Worm (Caenorhabditis elegans) whole organism, mixed stage, embryonic: ENCODE results near the gene C05E11.2.

Experiments used
- M03D4.4 ChIP-seq: sonication (generic microtip); optimal IDR thresholded peaks from 2 replicates; lab custom pipeline; 2017; ENCODE audit warnings: mild to moderate bottlenecking, missing genetic modification characterization, missing compliant biosample characterization
- bed-3 ChIP-seq: fragments of 200-800 bp; sonication (Bioruptor generic); optimal IDR thresholded peaks from 3 replicates; lab custom pipeline; 2018; ENCODE audit warnings: mild to moderate bottlenecking, missing genetic modification characterization, moderate library complexity, missing compliant biosample characterization
- blmp-1 ChIP-seq: fragments of 150-350 bp; optimal IDR thresholded peaks from 2 replicates; lab custom pipeline; 2014; ENCODE audit warnings: missing biosample characterization, missing genetic modification characterization
- ceh-39 ChIP-seq: fragments of 150-350 bp; optimal IDR thresholded peaks from 2 replicates; lab custom pipeline; 2014; ENCODE audit warnings: missing biosample characterization, missing genetic modification characterization
- ceh-43 ChIP-seq: fragments of 200-800 bp; sonication (Bioruptor generic); optimal IDR thresholded peaks from 2 replicates; lab custom pipeline; 2018; ENCODE audit warnings: mild to moderate bottlenecking, missing genetic modification characterization, moderate library complexity, missing compliant biosample characterization
- ces-1 ChIP-seq: fragments of 150-350 bp; optimal IDR thresholded peaks from 2 replicates; lab custom pipeline; 2014; ENCODE audit warnings: missing biosample characterization, missing genetic modification reagents, missing genetic modification characterization
- cnd-1 ChIP-seq: fragments of 200-800 bp; sonication (Bioruptor generic); optimal IDR thresholded peaks from 2 replicates; lab custom pipeline; 2018; ENCODE audit warnings: mild to moderate bottlenecking, missing genetic modification characterization, missing compliant biosample characterization
- drap-1 ChIP-seq: fragments of 200-800 bp; sonication (Bioruptor generic); optimal IDR thresholded peaks from 3 replicates; lab custom pipeline; 2018; ENCODE audit warnings: mild to moderate bottlenecking, missing genetic modification characterization, missing compliant biosample characterization
- elt-1 ChIP-seq: sonication (generic microtip); optimal IDR thresholded peaks from 2 replicates; lab custom pipeline; 2017; ENCODE audit warnings: missing genetic modification characterization, mild to moderate bottlenecking, missing compliant biosample characterization, antibody characterized with exemption, moderate library complexity, borderline replicate concordance; ENCODE audit not compliant: insufficient read depth
- elt-3 ChIP-seq: fragments of 150-350 bp; optimal IDR thresholded peaks from 2 replicates; lab custom pipeline; 2014; ENCODE audit warnings: missing biosample characterization, missing genetic modification characterization
- flh-1 ChIP-seq: fragments of 200-800 bp; sonication (Bioruptor generic); optimal IDR thresholded peaks from 2 replicates; lab custom pipeline; 2018; ENCODE audit warnings: mild to moderate bottlenecking, missing genetic modification characterization, moderate library complexity, missing compliant biosample characterization
- ham-2 ChIP-seq: fragments of 200-800 bp; sonication (Bioruptor generic); optimal IDR thresholded peaks from 2 replicates; lab custom pipeline; 2018; ENCODE audit warnings: mild to moderate bottlenecking, missing genetic modification characterization, missing compliant biosample characterization
- hlh-1 ChIP-seq: fragments of 150-350 bp; optimal IDR thresholded peaks from 2 replicates; lab custom pipeline; 2014; ENCODE audit warnings: missing biosample characterization, missing genetic modification reagents, missing genetic modification characterization
- lin-13 ChIP-seq: fragments of 150-350 bp; optimal IDR thresholded peaks from 2 replicates; lab custom pipeline; 2014; ENCODE audit warnings: missing biosample characterization, missing genetic modification characterization
- lin-32 ChIP-seq: fragments of 200-800 bp; sonication (Bioruptor generic); optimal IDR thresholded peaks from 2 replicates; lab custom pipeline; 2018; ENCODE audit warnings: mild to moderate bottlenecking, missing genetic modification characterization, missing compliant biosample characterization
- lsy-2 ChIP-seq: fragments of 150-350 bp; optimal IDR thresholded peaks from 2 replicates; lab custom pipeline; 2014; ENCODE audit warnings: missing biosample characterization, missing genetic modification characterization
- mab-5 ChIP-seq: fragments of 150-350 bp; optimal IDR thresholded peaks from 2 replicates; lab custom pipeline; 2014; ENCODE audit warnings: missing biosample characterization, missing genetic modification characterization
- mep-1 ChIP-seq: fragments of 150-350 bp; optimal IDR thresholded peaks from 2 replicates; lab custom pipeline; 2017; ENCODE audit warnings: missing biosample characterization, missing genetic modification reagents, missing genetic modification characterization, inconsistent platforms
- mls-2 ChIP-seq: sonication (generic microtip); optimal IDR thresholded peaks from 2 replicates; lab custom pipeline; 2016; ENCODE audit warnings: mild to moderate bottlenecking, missing genetic modification characterization, moderate library complexity, missing compliant biosample characterization
- nhr-12 ChIP-seq: fragments of 150-350 bp; optimal IDR thresholded peaks from 2 replicates; lab custom pipeline; 2014; ENCODE audit warnings: missing biosample characterization, missing genetic modification characterization
- nhr-2 ChIP-seq: fragments of 150-350 bp; optimal IDR thresholded peaks from 2 replicates; lab custom pipeline; 2014; ENCODE audit warnings: missing biosample characterization, missing genetic modification characterization
- nhr-237 ChIP-seq: fragments of 150-350 bp; optimal IDR thresholded peaks from 2 replicates; lab custom pipeline; 2014; ENCODE audit warnings: missing biosample characterization, missing genetic modification characterization
- nhr-28 ChIP-seq: fragments of 150-350 bp; optimal IDR thresholded peaks from 2 replicates; lab custom pipeline; 2014; ENCODE audit warnings: missing biosample characterization, missing genetic modification characterization
- nhr-76 ChIP-seq: sonication (generic microtip); optimal IDR thresholded peaks from 2 replicates; lab custom pipeline; 2017; ENCODE audit warnings: missing biosample characterization, missing genetic modification characterization
- pha-4 ChIP-seq: fragments of 150-350 bp; optimal IDR thresholded peaks from 2 replicates; lab custom pipeline; 2018; ENCODE audit warnings: missing biosample characterization, missing genetic modification reagents, missing genetic modification characterization
- sem-2 ChIP-seq: fragments of 200-800 bp; sonication (Bioruptor generic); optimal IDR thresholded peaks from 2 replicates; lab custom pipeline; 2018; ENCODE audit warnings: mild to moderate bottlenecking, missing genetic modification characterization, missing compliant biosample characterization
- snpc-4 ChIP-seq: fragments of 150-350 bp; optimal IDR thresholded peaks from 2 replicates; lab custom pipeline; 2014; ENCODE audit warnings: missing biosample characterization, missing genetic modification characterization
- sptf-1 ChIP-seq: sonication (generic microtip); optimal IDR thresholded peaks from 2 replicates; lab custom pipeline; 2017; ENCODE audit warnings: mild to moderate bottlenecking, missing genetic modification characterization, moderate library complexity, missing compliant biosample characterization
- tbx-8 ChIP-seq: fragments of 200-800 bp; sonication (Bioruptor generic); optimal IDR thresholded peaks from 2 replicates; lab custom pipeline; 2018; ENCODE audit warnings: mild to moderate bottlenecking, missing genetic modification characterization, moderate library complexity, missing compliant biosample characterization
- unc-120 ChIP-seq: sonication (generic microtip); optimal IDR thresholded peaks from 2 replicates; lab custom pipeline; 2017; ENCODE audit warnings: missing genetic modification characterization, missing compliant biosample characterization; ENCODE audit not compliant: poor library complexity, severe bottlenecking
- unc-39 ChIP-seq: fragments of 150-350 bp; optimal IDR thresholded peaks from 2 replicates; lab custom pipeline; 2014; ENCODE audit warnings: missing biosample characterization, missing genetic modification characterization
- unc-62 ChIP-seq: fragments of 150-350 bp; optimal IDR thresholded peaks from 2 replicates; lab custom pipeline; 2014; ENCODE audit warnings: missing biosample characterization, missing genetic modification reagents, missing genetic modification characterization
- zip-8 ChIP-seq: fragments of 150-350 bp; optimal IDR thresholded peaks from 2 replicates; lab custom pipeline; 2014; ENCODE audit warnings: missing biosample characterization, missing genetic modification characterization
- ztf-11 ChIP-seq: fragments of 150-350 bp; optimal IDR thresholded peaks from 2 replicates; lab custom pipeline; 2014; ENCODE audit warnings: missing biosample characterization, missing genetic modification characterization

The C05E11.2 gene

ce11 chrX:4597419-4597818, 10.7 kb downstream of the C05E11.2 start:
- TF ChIP-seq nhr-2 (no peak), lin-32 (no peak), ceh-39 (no peak), lsy-2 (no peak), unc-62 (GFP tag; lab: Kevin White, UChicago) (no peak), bed-3 (no peak), ceh-43 (GFP tag; lab: Kevin White, UChicago) (no peak), drap-1 (GFP tag; lab: Kevin White, UChicago) (no peak), unc-120 (tag; lab: Kevin White, UChicago) (no peak), mls-2 (tag; lab: Kevin White, UChicago) (no peak), nhr-12 (tag; lab: Kevin White, UChicago) (no peak), tbx-8 (GFP tag; lab: Kevin White, UChicago) (no peak), mep-1 (tag; lab: Kevin White, UChicago) (no peak), hlh-1 (tag; lab: Kevin White, UChicago) (no peak), unc-39 (no peak), mab-5 (no peak), lin-13 (no peak), ces-1 (GFP tag; lab: Kevin White, UChicago) (no peak), snpc-4 (no peak), elt-3 (tag; lab: Kevin White, UChicago) (no peak)
- TF ChIP-seq, all 35 proteins: peak for 0

ce11 chrX:4599526-4599925, 12.8 kb downstream of the C05E11.2 start:
- TF ChIP-seq mab-5 (no peak), lin-13 (no peak), cnd-1 (tag; lab: Kevin White, UChicago) (no peak), unc-39 (no peak), flh-1 (GFP tag; lab: Kevin White, UChicago) (no peak), snpc-4 (no peak), nhr-237 (no peak), sptf-1 (tag; lab: Kevin White, UChicago) (no peak), nhr-28 (no peak), elt-1 (tag; lab: Kevin White, UChicago) (no peak), sem-2 (no peak), ham-2 (GFP tag; lab: Kevin White, UChicago) (no peak), ceh-39 (no peak), nhr-2 (no peak), drap-1 (GFP tag; lab: Kevin White, UChicago) (no peak), lin-32 (no peak), bed-3 (no peak)

DNA sequence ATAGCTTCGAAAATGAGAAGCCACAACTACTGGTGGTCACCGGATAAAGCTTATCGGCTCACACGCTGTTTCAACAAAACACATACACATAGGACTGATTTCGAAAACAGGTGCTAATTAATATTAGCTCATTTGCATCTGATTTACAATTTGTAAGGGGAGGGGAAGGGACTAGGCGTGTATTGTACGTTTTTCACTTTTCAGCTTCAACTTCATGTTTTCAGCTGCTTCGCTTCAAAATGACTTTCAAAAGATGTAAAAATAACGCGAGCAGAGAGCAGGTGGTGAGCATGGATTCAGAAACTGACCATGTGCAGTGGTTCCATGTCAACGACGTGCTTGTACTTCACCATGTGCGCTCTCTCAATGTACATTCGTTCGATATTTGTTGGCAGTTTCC, 14.3 kb downstream of the C05E11.2 start:
- TF ChIP-seq ceh-39 (no peak), unc-62 (GFP tag; lab: Kevin White, UChicago) (no peak), M03D4.4 (tag; lab: Kevin White, UChicago) (no peak), sem-2 (no peak), pha-4 (no peak), zip-8 (tag; lab: Kevin White, UChicago) (no peak), nhr-28 (no peak), nhr-2 (no peak), hlh-1 (tag; lab: Kevin White, UChicago) (no peak), flh-1 (GFP tag; lab: Kevin White, UChicago) (no peak), snpc-4 (no peak), elt-3 (tag; lab: Kevin White, UChicago) (no peak), mab-5 (no peak), nhr-76 (tag; lab: Kevin White, UChicago) (no peak), unc-39 (no peak), cnd-1 (tag; lab: Kevin White, UChicago) (no peak), nhr-12 (tag; lab: Kevin White, UChicago) (no peak)

ce11 chrX:4604185-4604584, 17.5 kb downstream of the C05E11.2 start:
- no peak for TF ChIP-seq elt-1 (tag; lab: Kevin White, UChicago)
- no peak for TF ChIP-seq bed-3
- TF ChIP-seq unc-39, result no peak
- no peak for TF ChIP-seq lin-32
- TF ChIP-seq ham-2 (GFP tag; lab: Kevin White, UChicago), result no peak
- TF ChIP-seq cnd-1 (tag; lab: Kevin White, UChicago), result no peak
- no peak for TF ChIP-seq lsy-2
- no peak for TF ChIP-seq M03D4.4 (tag; lab: Kevin White, UChicago)
- no peak for TF ChIP-seq ztf-11 (tag; lab: Kevin White, UChicago)
- no peak for TF ChIP-seq blmp-1 (tag; lab: Kevin White, UChicago)
- TF ChIP-seq snpc-4, result no peak
- TF ChIP-seq lin-13, result no peak
- TF ChIP-seq nhr-28, result no peak
- TF ChIP-seq nhr-12 (tag; lab: Kevin White, UChicago), result no peak
- TF ChIP-seq unc-62 (GFP tag; lab: Kevin White, UChicago), result no peak
- TF ChIP-seq flh-1 (GFP tag; lab: Kevin White, UChicago), result no peak
